Worm (Caenorhabditis elegans) whole organism, L3 larva: Measurements from ENCODE around the gene C48D1.9.

Experiments
- R02D3.7 ChIP-seq: fragments of 150-350 bp; optimal IDR thresholded peaks from 2 replicates; lab custom pipeline; 2014; ENCODE audit warnings: missing biosample characterization, missing genetic modification characterization
- aly-2 ChIP-seq: fragments of 150-350 bp; optimal IDR thresholded peaks from 2 replicates; lab custom pipeline; 2014; ENCODE audit warnings: missing biosample characterization, missing genetic modification characterization
- ceh-16 ChIP-seq: sonication (generic microtip); optimal IDR thresholded peaks from 2 replicates; lab custom pipeline; 2017; ENCODE audit warnings: missing biosample characterization, missing genetic modification characterization
- daf-12 ChIP-seq: fragments of 150-350 bp; optimal IDR thresholded peaks from 2 replicates; lab custom pipeline; 2014; ENCODE audit warnings: missing biosample characterization, missing genetic modification reagents, missing genetic modification characterization
- jun-1 ChIP-seq: fragments of 150-350 bp; optimal IDR thresholded peaks from 2 replicates; lab custom pipeline; 2014; ENCODE audit warnings: missing biosample characterization, missing genetic modification reagents, missing genetic modification characterization
- lin-15B ChIP-seq: fragments of 150-350 bp; optimal IDR thresholded peaks from 2 replicates; lab custom pipeline; 2014; ENCODE audit warnings: missing biosample characterization, missing genetic modification characterization
- pha-4 ChIP-seq: fragments of 150-350 bp; optimal IDR thresholded peaks from 2 replicates; lab custom pipeline; 2014; ENCODE audit warnings: missing biosample characterization, missing genetic modification reagents, missing genetic modification characterization
- snpc-4 ChIP-seq: fragments of 150-350 bp; optimal IDR thresholded peaks from 2 replicates; lab custom pipeline; 2014; ENCODE audit warnings: missing biosample characterization, missing genetic modification characterization
- unc-62 ChIP-seq: fragments of 150-350 bp; sonication (generic microtip); optimal IDR thresholded peaks from 4 replicates; lab custom pipeline; 2014; ENCODE audit warnings: missing biosample characterization, missing genetic modification reagents, missing genetic modification characterization
- ztf-11 ChIP-seq: fragments of 150-350 bp; optimal IDR thresholded peaks from 2 replicates; lab custom pipeline; 2014; ENCODE audit warnings: missing biosample characterization, missing genetic modification characterization

DNA sequence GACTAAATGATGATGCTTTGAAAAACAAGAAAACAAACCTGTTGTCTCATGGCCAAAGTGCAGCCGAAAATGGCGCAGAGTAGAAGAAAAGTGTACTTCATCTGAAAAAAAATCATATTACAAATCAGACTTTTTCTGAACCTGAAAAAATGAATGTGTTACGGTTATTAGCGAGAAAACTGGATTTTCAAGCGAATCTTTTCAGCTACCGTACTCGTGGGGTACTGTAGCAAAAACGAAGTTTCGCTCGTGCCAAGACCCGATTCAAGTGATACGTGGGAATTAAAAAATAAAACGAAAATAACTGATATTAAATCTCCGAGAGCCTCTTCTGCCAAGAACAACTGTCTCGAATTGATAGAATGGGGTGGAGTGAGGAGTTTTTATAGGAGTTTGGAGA is 42.7 kb upstream of the C48D1.9 start, which contains the start of gene ttr-51:
- TF ChIP-seq snpc-4 (no peak), R02D3.7 (no peak), lin-15B (tag; lab: Kevin White, UChicago) (no peak), aly-2 (tag; lab: Kevin White, UChicago) (no peak), ztf-11 (tag; lab: Kevin White, UChicago) (no peak), unc-62 (GFP tag; lab: Kevin White, UChicago) (no peak), daf-12 (tag; lab: Kevin White, UChicago) (no peak), jun-1 (tag; lab: Kevin White, UChicago) (no peak), pha-4 (tag; lab: Kevin White, UChicago) (no peak), ceh-16 (tag; lab: Kevin White, UChicago) (no peak)
